Worm (Caenorhabditis elegans) whole organism, late embryonic: ENCODE data around the gene aptf-4.

Experiments
- ets-4 ChIP-seq: sonication (generic microtip); optimal IDR thresholded peaks from 2 replicates; lab custom pipeline; 2016; ENCODE audit warnings: missing genetic modification characterization, missing compliant biosample characterization
- fax-1 ChIP-seq: sonication (generic microtip); optimal IDR thresholded peaks from 2 replicates; lab custom pipeline; 2016; ENCODE audit warnings: missing genotype, missing genetic modification characterization, missing compliant biosample characterization
- nhr-11 ChIP-seq: fragments of 150-350 bp; optimal IDR thresholded peaks from 2 replicates; lab custom pipeline; 2014; ENCODE audit warnings: missing biosample characterization, missing genetic modification characterization

DNA sequence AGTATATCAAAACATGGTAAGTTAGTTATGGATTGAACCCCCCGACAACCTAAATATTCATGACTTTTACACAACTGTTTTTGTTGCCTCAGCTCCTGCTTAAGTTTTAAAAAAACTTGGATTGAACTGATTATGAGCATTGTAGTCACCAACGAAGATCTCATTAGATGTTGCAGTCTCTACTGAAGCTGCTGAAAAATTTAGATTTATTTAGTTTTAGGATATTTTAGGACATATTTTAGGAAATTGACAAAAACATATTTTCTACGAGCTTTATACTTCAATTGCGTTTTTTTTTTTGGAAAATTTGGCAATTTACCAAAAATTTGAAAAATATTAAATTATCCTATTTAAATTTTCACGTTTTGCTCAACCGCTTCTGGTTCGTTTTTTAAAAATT lies 28.8 kb upstream of the aptf-4 start, which contains the start of gene F54C9.14:
- TF ChIP-seq nhr-11 (tag; lab: Kevin White, UChicago) (no peak), fax-1 (no peak), ets-4 (tag; lab: Kevin White, UChicago) (no peak)
